Worm (Caenorhabditis elegans) whole organism, young adult: Measurements from ENCODE around the gene C13A2.1.

Experiments
- B0336.3 ChIP-seq: fragments of 200-800 bp; sonication (Bioruptor generic); IDR thresholded peaks from 2 replicates; pipeline ENCODE4 v1.3.6; 2022; ENCODE audit warnings: missing genetic modification characterization, missing compliant biosample characterization
- T07F8.4 ChIP-seq: sonication (generic microtip); optimal IDR thresholded peaks from 2 replicates; lab custom pipeline; 2016; ENCODE audit warnings: mild to moderate bottlenecking, missing genetic modification characterization, moderate library complexity, missing compliant biosample characterization
- Y53F4B.3 ChIP-seq: fragments of 200-800 bp; sonication (Bioruptor generic); IDR thresholded peaks from 2 replicates; pipeline ENCODE4 v1.3.6; 2022; ENCODE audit warnings: missing genetic modification reagents, missing genetic modification characterization, missing compliant biosample characterization
- Y53G8AR.9 ChIP-seq: fragments of 200-800 bp; sonication (Bioruptor generic); conservative IDR thresholded peaks from 2 replicates; pipeline ENCODE4 v1.3.6; 2022; ENCODE audit warnings: missing genetic modification reagents, missing genetic modification characterization, missing compliant biosample characterization
- ama-1 ChIP-seq, 3 experiments: fragments of 150-350 bp in 1 of 3; sonication (generic microtip) in 2 of 3; optimal IDR thresholded peaks; 2 replicates each; lab custom pipeline; 2014 to 2018; ENCODE audit warnings: missing biosample characterization in 2 of 3, missing genetic modification characterization in 2 of 3, missing genetic modification reagents in 2 of 3
- attf-3 ChIP-seq: fragments of 200-800 bp; sonication (Bioruptor generic); conservative IDR thresholded peaks from 2 replicates; pipeline ENCODE4 v1.3.6; 2022; ENCODE audit warnings: missing genetic modification reagents, missing genetic modification characterization, missing compliant biosample characterization
- attf-5 ChIP-seq: fragments of 200-800 bp; sonication (Bioruptor generic); optimal IDR thresholded peaks from 2 replicates; lab custom pipeline; 2018; ENCODE audit warnings: mild to moderate bottlenecking, missing genetic modification characterization, missing compliant biosample characterization
- attf-6 ChIP-seq: fragments of 200-800 bp; sonication (Bioruptor generic); IDR thresholded peaks from 2 replicates; pipeline ENCODE4 v1.3.6; 2022; ENCODE audit warnings: missing genetic modification reagents, missing genetic modification characterization, missing compliant biosample characterization
- bed-1 ChIP-seq: fragments of 200-800 bp; sonication (Bioruptor generic); IDR thresholded peaks from 2 replicates; pipeline ENCODE4 v1.3.6; 2022; ENCODE audit warnings: missing genetic modification reagents, missing genetic modification characterization, missing compliant biosample characterization
- ccch-3 ChIP-seq: fragments of 200-800 bp; sonication (Bioruptor generic); optimal IDR thresholded peaks from 2 replicates; lab custom pipeline; 2018; ENCODE audit warnings: mild to moderate bottlenecking, missing genetic modification characterization, missing compliant biosample characterization
- ceh-100 ChIP-seq: fragments of 200-800 bp; sonication (Bioruptor generic); IDR thresholded peaks from 2 replicates; pipeline ENCODE4 v1.3.6; 2022; ENCODE audit warnings: missing genetic modification reagents, missing genetic modification characterization, missing compliant biosample characterization
- ceh-27 ChIP-seq: fragments of 200-800 bp; sonication (Bioruptor generic); optimal IDR thresholded peaks from 2 replicates; lab custom pipeline; 2018; ENCODE audit warnings: mild to moderate bottlenecking, missing genetic modification characterization, moderate library complexity, missing compliant biosample characterization
- ceh-91 ChIP-seq: fragments of 200-800 bp; sonication (Bioruptor generic); IDR thresholded peaks from 2 replicates; pipeline ENCODE4 v1.3.6; 2022; ENCODE audit warnings: missing genetic modification reagents, missing genetic modification characterization, missing compliant biosample characterization
- dox-1 ChIP-seq: fragments of 200-800 bp; sonication (Bioruptor generic); IDR thresholded peaks from 2 replicates; pipeline ENCODE4 v1.3.6; 2022; ENCODE audit warnings: missing genetic modification reagents, missing genetic modification characterization, missing compliant biosample characterization
- dpl-1 ChIP-seq: fragments of 150-350 bp; optimal IDR thresholded peaks from 2 replicates; lab custom pipeline; 2014; ENCODE audit warnings: missing biosample characterization, missing genetic modification reagents, missing genetic modification characterization
- egl-44 ChIP-seq: fragments of 200-800 bp; sonication (Bioruptor generic); IDR thresholded peaks from 2 replicates; pipeline ENCODE4 v1.3.6; 2022; ENCODE audit warnings: missing genetic modification reagents, missing genetic modification characterization, missing compliant biosample characterization
- ets-4 ChIP-seq: fragments of 200-800 bp; sonication (Bioruptor generic); optimal IDR thresholded peaks from 2 replicates; lab custom pipeline; 2018; ENCODE audit warnings: mild to moderate bottlenecking, missing genetic modification characterization, missing compliant biosample characterization
- gei-17 ChIP-seq: fragments of 200-800 bp; sonication (Bioruptor generic); optimal IDR thresholded peaks from 2 replicates; lab custom pipeline; 2018; ENCODE audit warnings: mild to moderate bottlenecking, missing genetic modification characterization, missing compliant biosample characterization
- hlh-12 ChIP-seq: sonication (generic microtip); optimal IDR thresholded peaks from 2 replicates; lab custom pipeline; 2016; ENCODE audit warnings: missing genetic modification characterization, missing compliant biosample characterization
- hsf-1 ChIP-seq: fragments of 200-800 bp; sonication (Bioruptor generic); IDR thresholded peaks from 2 replicates; pipeline ENCODE4 v1.3.6; 2022; ENCODE audit warnings: missing genetic modification reagents, missing genetic modification characterization, missing compliant biosample characterization
- let-607 ChIP-seq, 2 experiments: fragments of 200-800 bp in 1 of 2; sonication (Bioruptor generic) in 1 of 2; sonication (generic microtip) in 1 of 2; optimal IDR thresholded peaks; 2 replicates each; lab custom pipeline; 2016 to 2018; ENCODE audit warnings: mild to moderate bottlenecking in 2 of 2, missing compliant biosample characterization in 2 of 2, missing genetic modification characterization in 2 of 2, moderate library complexity in 2 of 2, missing genotype in 1 of 2
- lin-26 ChIP-seq: fragments of 200-800 bp; sonication (Bioruptor generic); IDR thresholded peaks from 2 replicates; pipeline ENCODE4 v1.3.6; 2022; ENCODE audit warnings: missing genetic modification reagents, missing genetic modification characterization, missing compliant biosample characterization
- lin-54 ChIP-seq: fragments of 200-800 bp; sonication (Bioruptor generic); optimal IDR thresholded peaks from 2 replicates; lab custom pipeline; 2018; ENCODE audit warnings: mild to moderate bottlenecking, missing genetic modification characterization, missing compliant biosample characterization
- mes-4 ChIP-seq: sonication (generic microtip); optimal IDR thresholded peaks from 2 replicates; lab custom pipeline; 2016; ENCODE audit warnings: missing genotype, missing genetic modification characterization, missing compliant biosample characterization
- nhr-179 ChIP-seq: sonication (generic microtip); optimal IDR thresholded peaks from 2 replicates; lab custom pipeline; 2016; ENCODE audit warnings: mild to moderate bottlenecking, missing genetic modification characterization, missing compliant biosample characterization
- pbrm-1 ChIP-seq: fragments of 200-800 bp; sonication (Bioruptor generic); IDR thresholded peaks from 2 replicates; pipeline ENCODE4 v1.3.6; 2022; ENCODE audit warnings: missing genetic modification reagents, missing genetic modification characterization, missing compliant biosample characterization
- rpc-1 ChIP-seq, 2 experiments: fragments of 150-350 bp in 1 of 2; sonication (generic microtip) in 1 of 2; optimal IDR thresholded peaks; 2 replicates each; lab custom pipeline; 2014 to 2018; ENCODE audit warnings: missing biosample characterization in 1 of 2, missing genetic modification characterization in 1 of 2, missing genetic modification reagents in 1 of 2, missing genotype in 1 of 2
- snpc-1.3 ChIP-seq: sonication (generic microtip); optimal IDR thresholded peaks from 2 replicates; lab custom pipeline; 2017; ENCODE audit warnings: missing genetic modification characterization, mild to moderate bottlenecking, missing compliant biosample characterization, antibody characterized with exemption, moderate library complexity, missing genotype, missing genetic modification reagents; ENCODE audit not compliant: insufficient read depth
- snpc-3.4 ChIP-seq: sonication (generic microtip); optimal IDR thresholded peaks from 2 replicates; lab custom pipeline; 2017; ENCODE audit warnings: missing genetic modification characterization, mild to moderate bottlenecking, missing compliant biosample characterization, antibody characterized with exemption, moderate library complexity, missing genotype, missing genetic modification reagents
- sptf-2 ChIP-seq: fragments of 200-800 bp; sonication (Bioruptor generic); optimal IDR thresholded peaks from 2 replicates; lab custom pipeline; 2018; ENCODE audit warnings: mild to moderate bottlenecking, missing genetic modification characterization, missing compliant biosample characterization
- tbx-9 ChIP-seq: sonication (generic microtip); optimal IDR thresholded peaks from 2 replicates; lab custom pipeline; 2016; ENCODE audit warnings: borderline replicate concordance, missing genetic modification characterization, inconsistent platforms, missing compliant biosample characterization
- unc-130 ChIP-seq: sonication (generic microtip); optimal IDR thresholded peaks from 2 replicates; lab custom pipeline; 2016; ENCODE audit warnings: missing genetic modification reagents, missing genetic modification characterization, missing compliant biosample characterization
- zfh-2 ChIP-seq: fragments of 200-800 bp; sonication (Bioruptor generic); conservative IDR thresholded peaks from 2 replicates; pipeline ENCODE4 v1.3.6; 2022; ENCODE audit warnings: missing genetic modification reagents, missing genetic modification characterization, missing compliant biosample characterization
- ztf-25 ChIP-seq: fragments of 200-800 bp; sonication (Bioruptor generic); IDR thresholded peaks from 2 replicates; pipeline ENCODE4 v1.3.6; 2022; ENCODE audit warnings: missing genetic modification reagents, missing genetic modification characterization, missing compliant biosample characterization

Gene C13A2.1

ce11 chrV:7288699-7289098 lies at the start of gene C13A2.1:
C13A2.1 (plus strand) TSS chrV:7288999.
- no peak for TF ChIP-seq lin-54 (GFP tag; lab: Kevin White, UChicago)
- TF ChIP-seq tbx-9 (tag; lab: Kevin White, UChicago) = no peak
- no peak for TF ChIP-seq dpl-1 (GFP tag; lab: Kevin White, UChicago)
- no peak for TF ChIP-seq sptf-2 (GFP tag; lab: Kevin White, UChicago)
- no peak for TF ChIP-seq let-607 (tag; optimal IDR thresholded peaks at IDR 0.05; lab: Kevin White, UChicago)

ce11 chrV:7239471-7239870 lies 49.3 kb upstream of the C13A2.1 start, which contains the start of gene C05C8.1:
C05C8.1 (plus strand) TSS chrV:7239771.
- no peak for TF ChIP-seq hsf-1 (GFP tag; lab: Robert Waterston, UW)
- no peak for TF ChIP-seq nhr-179 (tag; lab: Kevin White, UChicago)
- no peak for TF ChIP-seq unc-130
- no peak for TF ChIP-seq Y53F4B.3 (GFP tag; lab: Robert Waterston, UW)
- TF ChIP-seq pbrm-1 (GFP tag; lab: Robert Waterston, UW) = no peak
- TF ChIP-seq attf-6 (GFP tag; lab: Robert Waterston, UW) = no peak
- no peak for TF ChIP-seq ceh-91
- TF ChIP-seq Y53G8AR.9 = no peak
- TF ChIP-seq ama-1 (optimal IDR thresholded peaks at IDR 0.05; lab: Kevin White, UChicago) = no peak
- no peak for TF ChIP-seq ama-1 (GFP tag; optimal IDR thresholded peaks at IDR 0.05; lab: Kevin White, UChicago)
- no peak for TF ChIP-seq attf-5 (GFP tag; lab: Kevin White, UChicago)
- no peak for TF ChIP-seq egl-44
- TF ChIP-seq ceh-27 (GFP tag; lab: Kevin White, UChicago) = no peak
- TF ChIP-seq zfh-2 (GFP tag; lab: Robert Waterston, UW) = no peak
- no peak for TF ChIP-seq gei-17 (GFP tag; lab: Kevin White, UChicago)
- TF ChIP-seq snpc-3.4 = no peak
- no peak for TF ChIP-seq ccch-3 (GFP tag; lab: Kevin White, UChicago)
- TF ChIP-seq B0336.3 (GFP tag; lab: Robert Waterston, UW) = no peak

- no peak for TF ChIP-seq ceh-100
- no peak for TF ChIP-seq ceh-91
- no peak for TF ChIP-seq mes-4
- no peak for TF ChIP-seq lin-26 (GFP tag; lab: Robert Waterston, UW)
- TF ChIP-seq rpc-1 (optimal IDR thresholded peaks at IDR 0.05; lab: Kevin White, UChicago) = no peak
- no peak for TF ChIP-seq rpc-1 (tag; optimal IDR thresholded peaks at IDR 0.05; lab: Kevin White, UChicago)
- no peak for TF ChIP-seq ztf-25 (GFP tag; lab: Robert Waterston, UW)
- TF ChIP-seq bed-1 (GFP tag; lab: Robert Waterston, UW) = no peak
- no peak for TF ChIP-seq B0336.3 (GFP tag; lab: Robert Waterston, UW)
- TF ChIP-seq hlh-12 = no peak
- no peak for TF ChIP-seq ets-4 (GFP tag; lab: Kevin White, UChicago)
- TF ChIP-seq attf-3 = no peak
These were observed 41.8 kb upstream of the C13A2.1 start, which contains the start of gene C05C8.7 for ce11 chrV:7246951-7247350. C05C8.7 (minus strand) TSS chrV:7247050.

ce11 chrV:7248227-7248953 lies 40.4 kb upstream of the C13A2.1 start:
- TF ChIP-seq T07F8.4 (tag; lab: Kevin White, UChicago) (no peak), dox-1 (GFP tag; lab: Robert Waterston, UW) (no peak), snpc-1.3 (tag; lab: Kevin White, UChicago) (no peak)
